Worm (Caenorhabditis elegans) whole organism, L1 larva: ENCODE measurements around the gene F54B11.5.

Experiments used
- C34B4.2 ChIP-seq: sonication (generic microtip); optimal IDR thresholded peaks from 2 replicates; lab custom pipeline; 2017; ENCODE audit warnings: mild to moderate bottlenecking, missing genetic modification characterization, missing compliant biosample characterization
- Y116A8C.19 ChIP-seq: sonication (generic microtip); optimal IDR thresholded peaks from 2 replicates; lab custom pipeline; 2016; ENCODE audit warnings: missing compliant biosample characterization, missing genetic modification characterization, borderline replicate concordance
- aha-1 ChIP-seq: fragments of 150-350 bp; optimal IDR thresholded peaks from 2 replicates; lab custom pipeline; 2014; ENCODE audit warnings: missing biosample characterization, missing genetic modification characterization
- alr-1 ChIP-seq: fragments of 200-800 bp; sonication (Bioruptor generic); optimal IDR thresholded peaks from 2 replicates; lab custom pipeline; 2018; ENCODE audit warnings: borderline replicate concordance, mild to moderate bottlenecking, missing genetic modification characterization, missing compliant biosample characterization
- blmp-1 ChIP-seq: fragments of 150-350 bp; optimal IDR thresholded peaks from 2 replicates; lab custom pipeline; 2014; ENCODE audit warnings: missing biosample characterization, missing genetic modification characterization
- ceh-82 ChIP-seq, 3 experiments: fragments of 150-350 bp in 1 of 3; sonication (generic microtip) in 2 of 3; optimal IDR thresholded peaks; 2 replicates each; lab custom pipeline; 2014 to 2017; ENCODE audit warnings: missing biosample characterization in 3 of 3, missing genetic modification characterization in 3 of 3
- dsc-1 ChIP-seq: sonication (generic microtip); optimal IDR thresholded peaks from 2 replicates; lab custom pipeline; 2016; ENCODE audit warnings: mild to moderate bottlenecking, missing genetic modification characterization, missing compliant biosample characterization
- efl-1 ChIP-seq, 4 experiments: fragments of 150-350 bp; optimal IDR thresholded peaks in 3 of 4; peaks in 1 of 4; 1 replicate in 1 of 4; 2 replicates in 3 of 4; lab custom pipeline; 2014; ENCODE audit warnings: missing biosample characterization in 2 of 4, missing genetic modification characterization in 2 of 4, missing genetic modification reagents in 2 of 4
- egl-13 ChIP-seq: sonication (generic microtip); optimal IDR thresholded peaks from 2 replicates; lab custom pipeline; 2016; ENCODE audit warnings: missing genotype, missing genetic modification reagents, missing genetic modification characterization, missing compliant biosample characterization
- elt-2 ChIP-seq: sonication (generic microtip); optimal IDR thresholded peaks from 2 replicates; lab custom pipeline; 2016; ENCODE audit warnings: missing genetic modification characterization, mild to moderate bottlenecking, inconsistent platforms, missing compliant biosample characterization, missing genetic modification reagents
- ets-5 ChIP-seq: fragments of 200-800 bp; sonication (Bioruptor generic); IDR thresholded peaks from 2 replicates; pipeline ENCODE4 v1.3.6; 2022; ENCODE audit warnings: missing genetic modification characterization, missing compliant biosample characterization
- fkh-10 ChIP-seq: sonication (generic microtip); optimal IDR thresholded peaks from 2 replicates; lab custom pipeline; 2017; ENCODE audit warnings: missing biosample characterization, missing genetic modification reagents, missing genetic modification characterization
- fkh-4 ChIP-seq: sonication (generic microtip); optimal IDR thresholded peaks from 2 replicates; lab custom pipeline; 2016; ENCODE audit warnings: missing compliant biosample characterization, missing genetic modification characterization, borderline replicate concordance
- fkh-8 ChIP-seq: sonication (generic microtip); optimal IDR thresholded peaks from 2 replicates; lab custom pipeline; 2016; ENCODE audit warnings: mild to moderate bottlenecking, missing genetic modification characterization, missing compliant biosample characterization
- fos-1 ChIP-seq: fragments of 150-350 bp; optimal IDR thresholded peaks from 2 replicates; lab custom pipeline; 2014; ENCODE audit warnings: missing biosample characterization, missing genetic modification characterization
- grh-1 ChIP-seq: fragments of 200-800 bp; sonication (Bioruptor generic); IDR thresholded peaks from 2 replicates; pipeline ENCODE4 v1.3.6; 2022; ENCODE audit warnings: missing genetic modification reagents, missing genetic modification characterization, missing compliant biosample characterization
- hlh-4 ChIP-seq: sonication (generic microtip); optimal IDR thresholded peaks from 2 replicates; lab custom pipeline; 2016; ENCODE audit warnings: mild to moderate bottlenecking, missing genetic modification characterization, missing compliant biosample characterization
- irx-1 ChIP-seq: sonication (generic microtip); optimal IDR thresholded peaks from 2 replicates; lab custom pipeline; 2016; ENCODE audit warnings: missing genetic modification characterization, missing compliant biosample characterization
- isw-1 ChIP-seq: fragments of 200-800 bp; sonication (Bioruptor generic); IDR thresholded peaks from 2 replicates; pipeline ENCODE4 v1.3.6; 2022; ENCODE audit warnings: missing genetic modification characterization, missing compliant biosample characterization
- lin-14 ChIP-seq: fragments of 200-800 bp; sonication (Bioruptor generic); optimal IDR thresholded peaks from 2 replicates; lab custom pipeline; 2018; ENCODE audit warnings: mild to moderate bottlenecking, missing genetic modification characterization, moderate library complexity, missing compliant biosample characterization
- lin-35 ChIP-seq, 2 experiments: fragments of 150-350 bp; optimal IDR thresholded peaks; 2 replicates each; lab custom pipeline; 2014; ENCODE audit warnings: missing biosample characterization in 2 of 2, missing genetic modification characterization in 2 of 2, missing genetic modification reagents in 2 of 2
- lin-39 ChIP-seq: fragments of 150-350 bp; optimal IDR thresholded peaks from 2 replicates; lab custom pipeline; 2014; ENCODE audit warnings: missing biosample characterization, missing genetic modification reagents, missing genetic modification characterization
- lir-3 ChIP-seq: sonication (generic microtip); optimal IDR thresholded peaks from 2 replicates; lab custom pipeline; 2016; ENCODE audit warnings: mild to moderate bottlenecking, missing genetic modification characterization, moderate library complexity, missing compliant biosample characterization; ENCODE audit not compliant: poor library complexity
- lsy-2 ChIP-seq, 2 experiments: fragments of 150-350 bp; optimal IDR thresholded peaks; 2 replicates each; lab custom pipeline; 2014; ENCODE audit warnings: missing biosample characterization in 2 of 2, missing genetic modification characterization in 2 of 2
- nhr-11 ChIP-seq: fragments of 150-350 bp; optimal IDR thresholded peaks from 2 replicates; lab custom pipeline; 2014; ENCODE audit warnings: missing biosample characterization, missing genetic modification characterization
- nhr-12 ChIP-seq: sonication (generic microtip); optimal IDR thresholded peaks from 2 replicates; lab custom pipeline; 2017; ENCODE audit warnings: missing biosample characterization, missing genetic modification characterization
- nhr-19 ChIP-seq: fragments of 200-800 bp; sonication (Bioruptor generic); conservative IDR thresholded peaks from 2 replicates; pipeline ENCODE4 v1.3.6; 2022; ENCODE audit warnings: missing genetic modification characterization, missing compliant biosample characterization
- nhr-20 ChIP-seq: sonication (generic microtip); optimal IDR thresholded peaks from 2 replicates; lab custom pipeline; 2016; ENCODE audit warnings: mild to moderate bottlenecking, missing genetic modification characterization, missing compliant biosample characterization
- nhr-237 ChIP-seq: fragments of 150-350 bp; optimal IDR thresholded peaks from 2 replicates; lab custom pipeline; 2014; ENCODE audit warnings: missing biosample characterization, missing genetic modification characterization
- nhr-47 ChIP-seq: sonication (generic microtip); optimal IDR thresholded peaks from 2 replicates; lab custom pipeline; 2016; ENCODE audit warnings: mild to moderate bottlenecking, missing genetic modification characterization, moderate library complexity, missing compliant biosample characterization
- nhr-71 ChIP-seq: sonication (generic microtip); optimal IDR thresholded peaks from 2 replicates; lab custom pipeline; 2016; ENCODE audit warnings: mild to moderate bottlenecking, missing genetic modification characterization, moderate library complexity, missing compliant biosample characterization
- nhr-76 ChIP-seq: sonication (generic microtip); optimal IDR thresholded peaks from 2 replicates; lab custom pipeline; 2017; ENCODE audit warnings: missing biosample characterization, missing genetic modification characterization
- rnt-1 ChIP-seq: sonication (generic microtip); optimal IDR thresholded peaks from 2 replicates; lab custom pipeline; 2016; ENCODE audit warnings: mild to moderate bottlenecking, missing genetic modification characterization, moderate library complexity, missing compliant biosample characterization
- snu-23 ChIP-seq: sonication (generic microtip); optimal IDR thresholded peaks from 2 replicates; lab custom pipeline; 2016; ENCODE audit warnings: missing genetic modification characterization, missing compliant biosample characterization
- sox-4 ChIP-seq: sonication (generic microtip); optimal IDR thresholded peaks from 2 replicates; lab custom pipeline; 2016; ENCODE audit warnings: missing genetic modification characterization, missing compliant biosample characterization
- sptf-1 ChIP-seq: fragments of 150-350 bp; optimal IDR thresholded peaks from 2 replicates; lab custom pipeline; 2014; ENCODE audit warnings: missing biosample characterization, missing genetic modification characterization
- swsn-7 ChIP-seq: sonication (generic microtip); optimal IDR thresholded peaks from 2 replicates; lab custom pipeline; 2016; ENCODE audit warnings: missing genetic modification characterization, missing compliant biosample characterization
- tlp-1 ChIP-seq: fragments of 150-350 bp; optimal IDR thresholded peaks from 2 replicates; lab custom pipeline; 2014; ENCODE audit warnings: missing biosample characterization, missing genetic modification characterization
- unc-62 ChIP-seq: fragments of 150-350 bp; optimal IDR thresholded peaks from 2 replicates; lab custom pipeline; 2014; ENCODE audit warnings: missing biosample characterization, missing genetic modification reagents, missing genetic modification characterization
- unc-98 ChIP-seq: fragments of 200-800 bp; sonication (Bioruptor generic); IDR thresholded peaks from 2 replicates; pipeline ENCODE4 v1.3.6; 2022; ENCODE audit warnings: missing genetic modification characterization, missing compliant biosample characterization
- zip-4 ChIP-seq: fragments of 200-800 bp; sonication (Bioruptor generic); optimal IDR thresholded peaks from 2 replicates; lab custom pipeline; 2018; ENCODE audit warnings: mild to moderate bottlenecking, missing genetic modification characterization, moderate library complexity, missing compliant biosample characterization
- ztf-11 ChIP-seq, 2 experiments: sonication (generic microtip); optimal IDR thresholded peaks; 2 replicates each; lab custom pipeline; 2016 to 2017; ENCODE audit warnings: missing genetic modification characterization in 2 of 2, missing biosample characterization in 1 of 2, missing compliant biosample characterization in 1 of 2
- ztf-4 ChIP-seq: fragments of 150-350 bp; optimal IDR thresholded peaks from 2 replicates; lab custom pipeline; 2014; ENCODE audit warnings: missing biosample characterization, missing genetic modification characterization

The F54B11.5 gene

DNA sequence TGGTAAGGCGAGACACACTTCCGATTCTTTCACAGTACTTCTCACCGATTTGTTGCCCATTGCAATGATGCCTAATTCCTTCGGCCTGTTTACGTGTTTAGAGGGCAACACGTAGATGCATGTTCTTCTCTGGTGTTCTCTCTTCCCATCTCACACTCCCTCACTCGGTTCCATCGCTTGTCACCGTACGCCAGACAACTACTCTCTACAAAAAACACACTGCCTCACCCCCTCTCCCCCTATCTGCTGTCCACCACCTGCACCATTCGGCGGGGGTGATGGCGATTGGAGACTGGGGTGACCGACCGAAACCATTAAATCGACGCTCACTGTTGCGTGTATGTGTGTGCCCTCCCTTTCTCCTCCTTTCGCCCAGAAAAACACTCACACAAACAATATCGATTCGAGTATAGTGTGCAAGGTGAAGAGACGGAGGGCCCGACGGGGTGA, 11.9 kb downstream of the F54B11.5 start (continued):
- TF ChIP-seq sptf-1 (tag; lab: Kevin White, UChicago) (no peak), nhr-11 (tag; lab: Kevin White, UChicago) (no peak), grh-1 (GFP tag; lab: Robert Waterston, UW) (no peak), ets-5 (GFP tag; lab: Robert Waterston, UW) (no peak), lin-39 (tag; lab: Kevin White, UChicago) (no peak), fkh-8 (no peak), nhr-19 (GFP tag; lab: Robert Waterston, UW) (peak; percentile 9; the same call in 1 of the 2 replicates), sox-4 (tag; lab: Kevin White, UChicago) (no peak), nhr-20 (tag; lab: Kevin White, UChicago) (peak; percentile 58), aha-1 (no peak), unc-98 (GFP tag; lab: Robert Waterston, UW) (no peak), alr-1 (tag; lab: Kevin White, UChicago) (no peak), elt-2 (tag; lab: Kevin White, UChicago) (no peak), ceh-82 (tag; optimal IDR thresholded peaks at IDR 0.05; lab: Kevin White, UChicago) (peak in 1 of 3 experiments; percentile 30), lir-3 (tag; lab: Kevin White, UChicago) (no peak), zip-4 (GFP tag; lab: Kevin White, UChicago) (no peak), C34B4.2 (tag; lab: Kevin White, UChicago) (no peak), hlh-4 (tag; lab: Kevin White, UChicago) (no peak), blmp-1 (tag; lab: Kevin White, UChicago) (peak; percentile 32), egl-13 (tag; lab: Kevin White, UChicago) (no peak), fkh-4 (tag; lab: Kevin White, UChicago) (no peak), swsn-7 (tag; lab: Kevin White, UChicago) (peak; percentile 44), lsy-2 (tag; optimal IDR thresholded peaks at IDR 0.05; lab: Kevin White, UChicago) (peak in 1 of 2 experiments; percentile 16), ztf-11 (tag; optimal IDR thresholded peaks at IDR 0.05; lab: Kevin White, UChicago) (peak in 1 of 2 experiments; percentile 70), unc-62 (GFP tag; lab: Kevin White, UChicago) (no peak), lin-35 (GFP tag; optimal IDR thresholded peaks at IDR 0.05; lab: Kevin White, UChicago) (peak; percentile 4 to 31), irx-1 (peak; percentile 19), lin-14 (GFP tag; lab: Kevin White, UChicago) (peak; percentile 85), nhr-237 (tag; lab: Kevin White, UChicago) (no peak), efl-1 (optimal IDR thresholded peaks at IDR 0.05; lab: Kevin White, UChicago) (peak in 1 of 2 experiments; percentile 6), efl-1 (GFP tag; optimal IDR thresholded peaks at IDR 0.05 in 1 of 2; lab: Kevin White, UChicago) (peak in 1 of 2 experiments; percentile 40), nhr-71 (peak; percentile 43), fos-1 (no peak), nhr-47 (tag; lab: Kevin White, UChicago) (peak; percentile 42), snu-23 (GFP tag; lab: Kevin White, UChicago) (peak; percentile 52), isw-1 (GFP tag; lab: Robert Waterston, UW) (no peak), tlp-1 (tag; lab: Kevin White, UChicago) (no peak), dsc-1 (peak; percentile 37), rnt-1 (tag; lab: Kevin White, UChicago) (peak; percentile 42), ztf-4 (tag; lab: Kevin White, UChicago) (no peak), fkh-10 (GFP tag; lab: Kevin White, UChicago) (no peak), nhr-76 (no peak), Y116A8C.19 (tag; lab: Kevin White, UChicago) (no peak), nhr-12 (no peak)
